Fruit fly (Drosophila melanogaster) whole organism, embryonic: ENCODE measurements around the gene pnt.

Source experiments
- Abd-B ChIP-seq: fragments of 200-800 bp; sonication (Bioruptor generic); optimal IDR thresholded peaks from 2 replicates; lab custom pipeline; 2018; ENCODE audit warnings: missing biosample characterization, mild to moderate bottlenecking, missing genetic modification characterization, moderate library complexity
- Adf1 ChIP-seq: fragments of 200-800 bp; sonication (Bioruptor generic); IDR thresholded peaks from 2 replicates; pipeline ENCODE4 v1.3.6; 2022; ENCODE audit warnings: missing biosample characterization, missing genetic modification characterization
- CG10209 ChIP-seq: fragments of 200-800 bp; sonication (Bioruptor generic); optimal IDR thresholded peaks from 3 replicates; lab custom pipeline; 2017; ENCODE audit warnings: missing biosample characterization, mild to moderate bottlenecking, missing genetic modification characterization, missing genetic modification reagents
- CG11504 ChIP-seq: fragments of 200-800 bp; sonication (Bioruptor generic); optimal IDR thresholded peaks from 3 replicates; lab custom pipeline; 2019; ENCODE audit warnings: missing biosample characterization, mild to moderate bottlenecking, missing genetic modification characterization, moderate library complexity
- CG12104 ChIP-seq: fragments of 200-800 bp; sonication (Bioruptor generic); optimal IDR thresholded peaks from 3 replicates; lab custom pipeline; 2016; ENCODE audit warnings: missing biosample characterization, missing genetic modification characterization
- CG12219 ChIP-seq: fragments of 200-800 bp; sonication (Bioruptor generic); optimal IDR thresholded peaks from 3 replicates; lab custom pipeline; 2018; ENCODE audit warnings: missing biosample characterization, mild to moderate bottlenecking, missing genetic modification characterization
- CG12942 ChIP-seq: fragments of 200-800 bp; sonication (Bioruptor generic); optimal IDR thresholded peaks from 3 replicates; lab custom pipeline; 2016; ENCODE audit warnings: missing biosample characterization, missing genetic modification characterization
- CG13775 ChIP-seq: fragments of 200-800 bp; sonication (Bioruptor generic); optimal IDR thresholded peaks from 3 replicates; lab custom pipeline; 2017; ENCODE audit warnings: missing biosample characterization, mild to moderate bottlenecking, missing genetic modification characterization
- CG16779 ChIP-seq: fragments of 200-800 bp; sonication (Bioruptor generic); IDR thresholded peaks from 2 replicates; pipeline ENCODE4 v1.3.6; 2022; ENCODE audit warnings: missing biosample characterization, missing genetic modification characterization
- CG17802 ChIP-seq: fragments of 200-800 bp; sonication (Bioruptor generic); optimal IDR thresholded peaks from 2 replicates; lab custom pipeline; 2018; ENCODE audit warnings: missing biosample characterization, mild to moderate bottlenecking, missing genetic modification characterization, moderate library complexity
- CG17829 ChIP-seq: fragments of 200-800 bp; optimal IDR thresholded peaks from 2 replicates; lab custom pipeline; 2019; ENCODE audit warnings: missing biosample characterization, mild to moderate bottlenecking, missing genetic modification characterization, moderate library complexity
- CG18599 ChIP-seq: fragments of 200-800 bp; sonication (Bioruptor generic); optimal IDR thresholded peaks from 3 replicates; lab custom pipeline; 2017; ENCODE audit warnings: missing biosample characterization, missing genetic modification characterization, mild to moderate bottlenecking, moderate library complexity, missing genetic modification reagents
- CG2116 ChIP-seq: fragments of 200-800 bp; sonication (Bioruptor generic); optimal IDR thresholded peaks from 3 replicates; lab custom pipeline; 2018; ENCODE audit warnings: missing biosample characterization, mild to moderate bottlenecking, missing genetic modification characterization
- CG30403 ChIP-seq: fragments of 200-800 bp; sonication (Bioruptor generic); optimal IDR thresholded peaks from 3 replicates; lab custom pipeline; 2016; ENCODE audit warnings: missing biosample characterization, missing genetic modification characterization
- CG32532 ChIP-seq: fragments of 200-800 bp; sonication (Bioruptor generic); IDR thresholded peaks from 2 replicates; pipeline ENCODE4 v1.3.6; 2022; ENCODE audit warnings: missing biosample characterization, missing genetic modification characterization
- CG32772 ChIP-seq: fragments of 200-800 bp; sonication (Bioruptor generic); IDR thresholded peaks from 2 replicates; pipeline ENCODE4 v1.3.6; 2022; ENCODE audit warnings: missing biosample characterization, missing genetic modification characterization
- CG4328 ChIP-seq: fragments of 200-800 bp; sonication (Bioruptor generic); optimal IDR thresholded peaks from 3 replicates; lab custom pipeline; 2017; ENCODE audit warnings: missing biosample characterization, missing genetic modification reagents, missing genetic modification characterization
- CG4360 ChIP-seq: fragments of 200-800 bp; sonication (Bioruptor generic); IDR thresholded peaks from 2 replicates; pipeline ENCODE4 v1.3.6; 2022; ENCODE audit warnings: missing biosample characterization, missing genetic modification characterization
- CG6254 ChIP-seq: fragments of 200-800 bp; sonication (Bioruptor generic); optimal IDR thresholded peaks from 3 replicates; lab custom pipeline; 2017; ENCODE audit warnings: mild to moderate bottlenecking, missing biosample characterization, missing genetic modification reagents, missing genetic modification characterization
- CG7271 ChIP-seq: fragments of 200-800 bp; sonication (Bioruptor generic); optimal IDR thresholded peaks from 2 replicates; lab custom pipeline; 2018; ENCODE audit warnings: missing biosample characterization, mild to moderate bottlenecking, missing genetic modification characterization, moderate library complexity
- CG7556 ChIP-seq: fragments of 200-800 bp; sonication (Bioruptor generic); optimal IDR thresholded peaks from 2 replicates; lab custom pipeline; 2017; ENCODE audit warnings: missing biosample characterization, mild to moderate bottlenecking, missing genetic modification characterization
- CG7839 ChIP-seq: fragments of 200-800 bp; sonication (Bioruptor generic); optimal IDR thresholded peaks from 3 replicates; lab custom pipeline; 2018; ENCODE audit warnings: missing biosample characterization, mild to moderate bottlenecking, missing genetic modification characterization, moderate library complexity
- CG7928 ChIP-seq: fragments of 200-800 bp; sonication (Bioruptor generic); optimal IDR thresholded peaks from 2 replicates; lab custom pipeline; 2017; ENCODE audit warnings: missing biosample characterization, mild to moderate bottlenecking, missing genetic modification characterization
- CG9797 ChIP-seq: fragments of 200-800 bp; sonication (Bioruptor generic); optimal IDR thresholded peaks from 3 replicates; lab custom pipeline; 2018; ENCODE audit warnings: missing biosample characterization, mild to moderate bottlenecking, missing genetic modification characterization
- CHES-1-like ChIP-seq: fragments of 200-800 bp; sonication (Bioruptor generic); optimal IDR thresholded peaks from 2 replicates; lab custom pipeline; 2016; ENCODE audit warnings: missing biosample characterization, missing genetic modification characterization
- D19B ChIP-seq: fragments of 200-800 bp; sonication (Bioruptor generic); optimal IDR thresholded peaks from 2 replicates; lab custom pipeline; 2017; ENCODE audit warnings: missing biosample characterization, mild to moderate bottlenecking, missing genetic modification characterization
- Ets65A ChIP-seq: fragments of 200-800 bp; sonication (Bioruptor generic); peaks from one replicate; lab custom pipeline; 2016; ENCODE audit warnings: missing biosample characterization, missing genetic modification characterization
- Fer1 ChIP-seq: fragments of 200-800 bp; sonication (Bioruptor generic); optimal IDR thresholded peaks from 2 replicates; lab custom pipeline; 2017; ENCODE audit warnings: missing biosample characterization, mild to moderate bottlenecking, missing genetic modification characterization
- Hr51 ChIP-seq, 2 experiments: fragments of 200-800 bp; sonication (Bioruptor generic); optimal IDR thresholded peaks; 2 replicates in 1 of 2; 3 replicates in 1 of 2; lab custom pipeline; 2016 to 2018; ENCODE audit warnings: missing biosample characterization in 2 of 2, missing genetic modification characterization in 2 of 2, mild to moderate bottlenecking in 1 of 2, moderate library complexity in 1 of 2
- Lhr ChIP-seq: fragments of 200-800 bp; sonication (Bioruptor generic); optimal IDR thresholded peaks from 3 replicates; lab custom pipeline; 2017; ENCODE audit warnings: mild to moderate bottlenecking, missing biosample characterization, missing genetic modification reagents, missing genetic modification characterization
- Mes4 ChIP-seq: fragments of 200-800 bp; sonication (Bioruptor generic); optimal IDR thresholded peaks from 2 replicates; lab custom pipeline; 2016; ENCODE audit warnings: missing biosample characterization, missing genetic modification characterization
- Vsx1 ChIP-seq: fragments of 200-800 bp; sonication (Bioruptor generic); optimal IDR thresholded peaks from 2 replicates; lab custom pipeline; 2017; ENCODE audit warnings: missing biosample characterization, mild to moderate bottlenecking, missing genetic modification characterization, missing genetic modification reagents
- cato ChIP-seq: fragments of 200-800 bp; sonication (Bioruptor generic); optimal IDR thresholded peaks from 2 replicates; lab custom pipeline; 2016; ENCODE audit warnings: missing biosample characterization, missing genetic modification characterization, borderline replicate concordance
- crc ChIP-seq: fragments of 200-800 bp; sonication (Bioruptor generic); optimal IDR thresholded peaks from 2 replicates; lab custom pipeline; 2016; ENCODE audit warnings: missing biosample characterization, missing genetic modification characterization
- crol ChIP-seq: fragments of 200-800 bp; sonication (Bioruptor generic); IDR thresholded peaks from 2 replicates; pipeline ENCODE4 v1.3.6; 2022; ENCODE audit warnings: missing biosample characterization, missing genetic modification characterization
- dysf ChIP-seq: fragments of 200-800 bp; sonication (Bioruptor generic); IDR thresholded peaks from 3 replicates; pipeline ENCODE4 v1.3.6; 2022; ENCODE audit warnings: missing biosample characterization, missing genetic modification characterization
- fd3F ChIP-seq: fragments of 200-800 bp; sonication (Bioruptor generic); optimal IDR thresholded peaks from 2 replicates; lab custom pipeline; 2018; ENCODE audit warnings: missing biosample characterization, mild to moderate bottlenecking, missing genetic modification characterization, moderate library complexity
- gce ChIP-seq: fragments of 200-800 bp; sonication (Bioruptor generic); IDR thresholded peaks from 3 replicates; pipeline ENCODE4 v1.3.6; 2022; ENCODE audit warnings: missing biosample characterization, missing genetic modification characterization
- gfzf ChIP-seq: fragments of 200-800 bp; sonication (Bioruptor generic); optimal IDR thresholded peaks from 2 replicates; lab custom pipeline; 2016; ENCODE audit warnings: missing biosample characterization, mild to moderate bottlenecking, missing genetic modification characterization, moderate library complexity
- gt ChIP-seq: fragments of 200-800 bp; sonication (Bioruptor generic); IDR thresholded peaks from 2 replicates; pipeline ENCODE4 v1.3.6; 2022; ENCODE audit warnings: missing biosample characterization, missing genetic modification characterization
- otp ChIP-seq: fragments of 200-800 bp; sonication (Bioruptor generic); IDR thresholded peaks from 3 replicates; pipeline ENCODE4, ENCODE4 v1.3.6; 2022; ENCODE audit warnings: missing biosample characterization, missing genetic modification characterization
- pum ChIP-seq: fragments of 200-800 bp; sonication (Bioruptor generic); optimal IDR thresholded peaks from 2 replicates; lab custom pipeline; 2016; ENCODE audit warnings: missing biosample characterization, missing genetic modification characterization
- rib ChIP-seq: fragments of 200-800 bp; sonication (Bioruptor generic); IDR thresholded peaks from 2 replicates; pipeline ENCODE4 v1.3.6; 2022; ENCODE audit warnings: missing biosample characterization, missing genetic modification characterization
- ro ChIP-seq: fragments of 200-800 bp; sonication (Bioruptor generic); IDR thresholded peaks from 2 replicates; pipeline ENCODE4 v1.3.6; 2022; ENCODE audit warnings: missing biosample characterization, missing genetic modification characterization
- scrt ChIP-seq: fragments of 200-800 bp; sonication (Bioruptor generic); optimal IDR thresholded peaks from 2 replicates; lab custom pipeline; 2018; ENCODE audit warnings: missing biosample characterization, mild to moderate bottlenecking, missing genetic modification characterization, moderate library complexity
- sens ChIP-seq: fragments of 200-800 bp; sonication (Bioruptor generic); peaks from one replicate; lab custom pipeline; 2016; ENCODE audit warnings: missing biosample characterization, missing genetic modification characterization
- shn ChIP-seq: fragments of 200-800 bp; sonication (Bioruptor generic); optimal IDR thresholded peaks from 3 replicates; lab custom pipeline; 2016; ENCODE audit warnings: missing biosample characterization, missing genetic modification characterization
- ssp ChIP-seq: fragments of 200-800 bp; sonication (Bioruptor generic); IDR thresholded peaks from 2 replicates; pipeline ENCODE4 v1.3.6; 2022; ENCODE audit warnings: missing biosample characterization, missing genetic modification characterization

pnt gene

dm6 chr3R:23332535-23333333 lies 13.2 kb downstream of the pnt start (continued):
- TF ChIP-seq CG12219 (GFP tag; lab: Kevin White, UChicago), result peak; percentile 45
- TF ChIP-seq crol (GFP tag; lab: Robert Waterston, UW), result no peak
- TF ChIP-seq sens (GFP tag; lab: Kevin White, UChicago), result peak; percentile 95
- TF ChIP-seq CG7271 (tag; lab: Kevin White, UChicago), result no peak
- peak; percentile 53 for TF ChIP-seq CHES-1-like (GFP tag; lab: Kevin White, UChicago)
- TF ChIP-seq CG32772 (GFP tag; lab: Robert Waterston, UW), result no peak
- TF ChIP-seq CG12942 (GFP tag; lab: Kevin White, UChicago), result peak; percentile 18
- peak; percentile 36 for TF ChIP-seq D19B (GFP tag; lab: Kevin White, UChicago)
- peak; percentile 62 for TF ChIP-seq CG7556 (GFP tag; lab: Kevin White, UChicago)
- TF ChIP-seq otp (GFP tag; lab: Robert Waterston, UW), result 0 out of 3 replicates have a peak, but pooled peaks have one; percentile 28
- TF ChIP-seq shn, result peak; percentile 1
- peak; percentile 28 for TF ChIP-seq CG6254 (GFP tag; lab: Kevin White, UChicago)
- peak; percentile 21 for TF ChIP-seq scrt
- TF ChIP-seq Vsx1 (GFP tag; lab: Kevin White, UChicago), result peak; percentile 5
- peak in 1 of 2 experiments; percentile 68 for TF ChIP-seq Hr51 (GFP tag; optimal IDR thresholded peaks at IDR 0.05; lab: Kevin White, UChicago)
- TF ChIP-seq Abd-B (GFP tag; lab: Kevin White, UChicago), result peak; percentile 29
- TF ChIP-seq dysf (GFP tag; lab: Robert Waterston, UW), result peak; percentile 56; the same call in 2 of the 3 replicates
- peak; percentile 51 for TF ChIP-seq CG18599 (GFP tag; lab: Kevin White, UChicago)
- TF ChIP-seq CG9797 (GFP tag; lab: Kevin White, UChicago), result no peak
- TF ChIP-seq CG11504 (tag; lab: Kevin White, UChicago), result peak; percentile 76
- no peak for TF ChIP-seq gfzf
- peak; percentile 11 for TF ChIP-seq crc (GFP tag; lab: Kevin White, UChicago)
- 0 out of 2 replicates have a peak, but pooled peaks have one; percentile 15 for TF ChIP-seq CG4360 (GFP tag; lab: Robert Waterston, UW)
- peak; percentile 55 for TF ChIP-seq CG12104
- TF ChIP-seq CG32532 (GFP tag; lab: Robert Waterston, UW), result peak; percentile 22; the same call in 1 of the 2 replicates
- 0 out of 2 replicates have a peak, but pooled peaks have one; percentile 11 for TF ChIP-seq gt (GFP tag; lab: Robert Waterston, UW)
- peak; percentile 49 for TF ChIP-seq CG13775 (GFP tag; lab: Kevin White, UChicago)
- 0 out of 3 replicates have a peak, but pooled peaks have one; percentile 14 for TF ChIP-seq gce (GFP tag; lab: Robert Waterston, UW)
- peak; percentile 56 for TF ChIP-seq CG10209
- TF ChIP-seq rib, result no peak
- TF ChIP-seq Mes4 (GFP tag; lab: Kevin White, UChicago), result peak; percentile 26
- peak; percentile 19 for TF ChIP-seq pum
- peak; percentile 67 for TF ChIP-seq CG30403 (GFP tag; lab: Kevin White, UChicago)
- TF ChIP-seq Adf1 (GFP tag; lab: Robert Waterston, UW), result no peak
- peak; percentile 28 for TF ChIP-seq fd3F (GFP tag; lab: Kevin White, UChicago)
- TF ChIP-seq CG7839 (tag; lab: Kevin White, UChicago), result peak; percentile 73
- peak; percentile 11 for TF ChIP-seq cato (GFP tag; lab: Kevin White, UChicago)
- peak; percentile 36 for TF ChIP-seq Ets65A
- TF ChIP-seq CG17802 (tag; lab: Kevin White, UChicago), result no peak
- TF ChIP-seq CG16779, result no peak
- peak; percentile 60 for TF ChIP-seq Fer1 (GFP tag; lab: Kevin White, UChicago)
- TF ChIP-seq ro (GFP tag; lab: Robert Waterston, UW), result no peak
- no peak for TF ChIP-seq CG7928 (GFP tag; lab: Kevin White, UChicago)
- 0 out of 2 replicates have a peak, but pooled peaks have one; percentile 9 for TF ChIP-seq ssp (GFP tag; lab: Robert Waterston, UW)
- TF ChIP-seq CG4328 (GFP tag; lab: Kevin White, UChicago), result peak; percentile 1
- TF ChIP-seq CG2116 (GFP tag; lab: Kevin White, UChicago), result peak; percentile 6
- peak; percentile 67 for TF ChIP-seq CG17829 (tag; lab: Kevin White, UChicago)
- no peak for TF ChIP-seq Lhr (GFP tag; lab: Kevin White, UChicago)
